Fruit fly (Drosophila melanogaster) whole organism, adult: Measurements from ENCODE around the gene CG43092.

Experiments
- CG11617 ChIP-seq: fragments of 200-800 bp; sonication (Bioruptor generic); optimal IDR thresholded peaks from 2 replicates; lab custom pipeline; 2017; ENCODE audit warnings: mild to moderate bottlenecking, missing biosample characterization, missing genetic modification reagents, missing genetic modification characterization
- CG12768 ChIP-seq: fragments of 200-800 bp; sonication (Bioruptor generic); optimal IDR thresholded peaks from 2 replicates; lab custom pipeline; 2017; ENCODE audit warnings: missing biosample characterization, missing genetic modification characterization, mild to moderate bottlenecking, moderate library complexity, missing genetic modification reagents
- CG14711 ChIP-seq: fragments of 200-800 bp; sonication (Bioruptor generic); optimal IDR thresholded peaks from 2 replicates; lab custom pipeline; 2018; ENCODE audit warnings: missing biosample characterization, mild to moderate bottlenecking, missing genetic modification characterization, moderate library complexity
- CG1620 ChIP-seq: fragments of 200-800 bp; sonication (Bioruptor generic); optimal IDR thresholded peaks from 2 replicates; lab custom pipeline; 2016; ENCODE audit warnings: missing biosample characterization, missing genetic modification characterization
- CG33017 ChIP-seq: fragments of 200-800 bp; sonication (Bioruptor generic); optimal IDR thresholded peaks from 2 replicates; lab custom pipeline; 2018; ENCODE audit warnings: missing biosample characterization, mild to moderate bottlenecking, missing genetic modification characterization, moderate library complexity
- CG5204 ChIP-seq: fragments of 200-800 bp; sonication (Bioruptor generic); optimal IDR thresholded peaks from 2 replicates; lab custom pipeline; 2016; ENCODE audit warnings: missing biosample characterization, missing genetic modification characterization
- CG7045 ChIP-seq: fragments of 200-800 bp; sonication (Bioruptor generic); optimal IDR thresholded peaks from 2 replicates; lab custom pipeline; 2017; ENCODE audit warnings: missing biosample characterization, mild to moderate bottlenecking, missing genetic modification characterization
- CG7101 ChIP-seq: fragments of 200-800 bp; sonication (Bioruptor generic); optimal IDR thresholded peaks from 2 replicates; lab custom pipeline; 2018; ENCODE audit warnings: missing biosample characterization, mild to moderate bottlenecking, missing genetic modification characterization, moderate library complexity
- Clk ChIP-seq: fragments of 200-800 bp; sonication (Bioruptor generic); optimal IDR thresholded peaks from 2 replicates; lab custom pipeline; 2017; ENCODE audit warnings: missing biosample characterization, missing genetic modification characterization
- Crg-1 ChIP-seq: fragments of 200-800 bp; sonication (Bioruptor generic); optimal IDR thresholded peaks from 2 replicates; lab custom pipeline; 2016; ENCODE audit warnings: missing biosample characterization, missing genetic modification characterization
- Hr96 ChIP-seq: fragments of 200-800 bp; sonication (Bioruptor generic); optimal IDR thresholded peaks from 2 replicates; lab custom pipeline; 2016; ENCODE audit warnings: missing biosample characterization, missing genetic modification characterization
- Mnt ChIP-seq: fragments of 200-800 bp; sonication (Bioruptor generic); optimal IDR thresholded peaks from 2 replicates; lab custom pipeline; 2016; ENCODE audit warnings: missing biosample characterization, mild to moderate bottlenecking, missing genetic modification characterization
- bab1 ChIP-seq: fragments of 200-800 bp; sonication (Bioruptor generic); optimal IDR thresholded peaks from 3 replicates; lab custom pipeline; 2019; ENCODE audit warnings: missing biosample characterization, mild to moderate bottlenecking, missing genetic modification characterization, moderate library complexity
- cic ChIP-seq: fragments of 200-800 bp; sonication (Bioruptor generic); optimal IDR thresholded peaks from 2 replicates; lab custom pipeline; 2017; ENCODE audit warnings: missing biosample characterization, mild to moderate bottlenecking, missing genetic modification characterization, moderate library complexity
- cnc ChIP-seq, 2 experiments: fragments of >200 bp; optimal IDR thresholded peaks; 2 replicates each; lab custom pipeline; 2017
- kay ChIP-seq: fragments of 200-800 bp; sonication (Bioruptor generic); peaks from one replicate; lab custom pipeline; 2016; ENCODE audit warnings: missing biosample characterization, missing genetic modification characterization, borderline replicate concordance
- ovo ChIP-seq: fragments of 200-800 bp; sonication (Bioruptor generic); optimal IDR thresholded peaks from 2 replicates; lab custom pipeline; 2016; ENCODE audit warnings: missing biosample characterization, missing genetic modification characterization
- pad ChIP-seq: fragments of 200-800 bp; sonication (Bioruptor generic); optimal IDR thresholded peaks from 3 replicates; lab custom pipeline; 2017; ENCODE audit warnings: missing biosample characterization, missing genetic modification characterization, mild to moderate bottlenecking, moderate library complexity, missing genetic modification reagents
- tj ChIP-seq: fragments of 200-800 bp; sonication (Bioruptor generic); optimal IDR thresholded peaks from 3 replicates; lab custom pipeline; 2017; ENCODE audit warnings: missing biosample characterization, mild to moderate bottlenecking, missing genetic modification characterization, moderate library complexity
- toe ChIP-seq: fragments of 200-800 bp; sonication (Bioruptor generic); optimal IDR thresholded peaks from 2 replicates; lab custom pipeline; 2016; ENCODE audit warnings: missing biosample characterization, missing genetic modification characterization

Gene CG43092

dm6 chr3R:22769567-22769966, at the start of gene CG43092:
TSS of gene CG43092 (minus strand) at chr3R:22769667.
- no peak for TF ChIP-seq ovo

DNA sequence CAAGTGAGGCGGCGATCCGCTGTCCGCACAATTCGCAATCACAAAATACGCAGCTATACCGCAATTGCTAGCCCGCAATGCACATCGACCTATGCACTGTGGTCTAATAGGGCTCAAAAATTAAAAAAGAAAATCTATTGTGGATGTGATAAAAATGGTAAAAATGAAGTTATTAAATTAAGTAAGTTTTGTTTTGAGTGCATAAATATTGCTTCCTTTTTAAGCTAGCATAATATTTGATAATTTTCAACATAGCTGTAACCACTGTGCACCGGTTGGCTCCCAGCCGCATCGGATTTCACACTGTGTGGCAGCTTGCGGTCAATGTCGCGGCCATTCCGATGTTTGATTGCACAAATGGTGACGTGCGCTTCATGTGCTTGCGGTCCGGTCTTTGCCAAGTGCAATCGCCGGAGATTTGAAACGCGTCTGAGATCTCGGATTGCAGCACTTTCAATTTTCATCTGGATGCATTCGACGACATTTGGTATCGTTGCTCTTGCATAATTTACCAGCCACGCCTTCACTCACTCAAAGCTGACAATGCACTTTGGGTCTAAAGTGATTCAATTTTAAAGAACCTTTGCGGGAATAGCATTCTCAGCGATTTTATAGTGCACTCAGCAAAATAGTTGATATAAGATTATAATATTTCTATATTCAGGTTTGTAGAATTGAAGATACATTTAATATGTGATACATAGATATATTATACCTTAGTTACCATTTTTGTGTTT, 47.1 kb upstream of the CG43092 start:
- peak; percentile 96 for TF ChIP-seq tj (GFP tag; lab: Kevin White, UChicago)
- TF ChIP-seq kay (GFP tag; lab: Kevin White, UChicago): no peak
- peak; percentile 30 for TF ChIP-seq CG11617 (GFP tag; lab: Kevin White, UChicago)
- no peak for TF ChIP-seq toe (GFP tag; lab: Kevin White, UChicago)
- no peak for TF ChIP-seq Mnt (GFP tag; lab: Kevin White, UChicago)
- TF ChIP-seq CG12768 (GFP tag; lab: Kevin White, UChicago): no peak
- TF ChIP-seq Clk: no peak
- peak; percentile 66 for TF ChIP-seq CG7101 (tag; lab: Kevin White, UChicago)
- TF ChIP-seq cnc (optimal IDR thresholded peaks at IDR 0.05; lab: Kevin White, UChicago): no peak
- TF ChIP-seq CG1620: peak; percentile 33
- peak; percentile 93 for TF ChIP-seq bab1
- no peak for TF ChIP-seq CG33017 (tag; lab: Kevin White, UChicago)
- TF ChIP-seq CG5204 (GFP tag; lab: Kevin White, UChicago): no peak
- peak; percentile 32 for TF ChIP-seq pad
- TF ChIP-seq cic (GFP tag; lab: Kevin White, UChicago): no peak
- no peak for TF ChIP-seq Crg-1 (GFP tag; lab: Kevin White, UChicago)
- TF ChIP-seq ovo: no peak
- peak; percentile 41 for TF ChIP-seq Hr96 (GFP tag; lab: Kevin White, UChicago)
- peak; percentile 73 for TF ChIP-seq CG14711 (tag; lab: Kevin White, UChicago)
- no peak for TF ChIP-seq CG7045

DNA sequence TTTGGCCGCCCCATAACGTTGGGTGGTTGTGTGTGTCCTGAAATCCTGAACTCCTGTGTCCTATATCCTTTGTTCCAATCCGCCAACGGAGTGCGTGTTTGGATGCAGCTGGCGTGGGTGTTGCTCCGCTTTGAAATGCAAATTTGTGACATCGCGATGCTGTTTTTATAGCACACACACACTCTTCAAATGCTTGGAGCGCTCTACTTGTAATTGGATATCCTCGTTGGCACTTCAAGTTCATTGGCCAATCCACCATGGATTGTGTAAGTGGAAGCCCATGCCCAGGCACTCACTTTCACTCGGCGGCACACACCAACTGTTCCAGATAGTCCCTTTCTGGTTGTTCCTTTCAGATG, 46.6 kb upstream of the CG43092 start, which contains the start of gene CG13840:
Gene CG13840, minus strand, starts transcription at position 101 of the 359 bp plus-strand sequence.
- TF ChIP-seq CG11617 (GFP tag; lab: Kevin White, UChicago) (no peak), Hr96 (GFP tag; lab: Kevin White, UChicago) (no peak), cic (GFP tag; lab: Kevin White, UChicago) (no peak), kay (GFP tag; lab: Kevin White, UChicago) (no peak), cnc (optimal IDR thresholded peaks at IDR 0.05; lab: Kevin White, UChicago) (no peak), CG12768 (GFP tag; lab: Kevin White, UChicago) (no peak), CG7045 (no peak), ovo (no peak), pad (no peak), CG33017 (tag; lab: Kevin White, UChicago) (no peak), CG1620 (no peak), CG14711 (tag; lab: Kevin White, UChicago) (no peak), Mnt (GFP tag; lab: Kevin White, UChicago) (no peak), CG5204 (GFP tag; lab: Kevin White, UChicago) (no peak), bab1 (no peak), tj (GFP tag; lab: Kevin White, UChicago) (no peak), Crg-1 (GFP tag; lab: Kevin White, UChicago) (no peak), CG7101 (tag; lab: Kevin White, UChicago) (no peak), Clk (no peak), toe (GFP tag; lab: Kevin White, UChicago) (no peak)

DNA sequence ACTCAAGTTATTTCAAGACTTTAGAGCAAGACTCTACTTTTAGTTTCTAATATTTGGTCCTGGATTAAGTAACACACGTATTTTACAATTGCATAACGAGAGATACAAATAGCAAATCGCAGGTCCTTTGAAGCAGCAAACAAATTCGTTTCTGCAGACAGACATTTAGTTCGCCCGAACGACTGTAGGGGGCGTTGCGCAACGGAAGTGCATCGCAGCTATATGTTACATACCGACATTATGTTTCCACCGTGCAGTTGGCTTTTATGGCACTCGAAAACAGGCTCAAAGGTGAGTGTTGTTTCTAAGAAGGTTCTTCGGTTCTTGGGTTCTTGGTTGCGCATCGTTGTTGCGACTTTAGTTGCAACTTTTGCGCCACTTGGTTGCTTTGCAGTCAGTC, 40.8 kb upstream of the CG43092 start:
- TF ChIP-seq CG5204 (GFP tag; lab: Kevin White, UChicago) (no peak), bab1 (no peak), CG1620 (no peak), Clk (no peak), CG12768 (GFP tag; lab: Kevin White, UChicago) (no peak), CG11617 (GFP tag; lab: Kevin White, UChicago) (no peak), Crg-1 (GFP tag; lab: Kevin White, UChicago) (no peak), cic (GFP tag; lab: Kevin White, UChicago) (no peak), CG7101 (tag; lab: Kevin White, UChicago) (no peak), toe (GFP tag; lab: Kevin White, UChicago) (no peak), cnc (optimal IDR thresholded peaks at IDR 0.05; lab: Kevin White, UChicago) (no peak), CG14711 (tag; lab: Kevin White, UChicago) (no peak), pad (no peak), kay (GFP tag; lab: Kevin White, UChicago) (no peak), CG33017 (tag; lab: Kevin White, UChicago) (no peak), tj (GFP tag; lab: Kevin White, UChicago) (no peak), ovo (no peak), Hr96 (GFP tag; lab: Kevin White, UChicago) (no peak)

DNA sequence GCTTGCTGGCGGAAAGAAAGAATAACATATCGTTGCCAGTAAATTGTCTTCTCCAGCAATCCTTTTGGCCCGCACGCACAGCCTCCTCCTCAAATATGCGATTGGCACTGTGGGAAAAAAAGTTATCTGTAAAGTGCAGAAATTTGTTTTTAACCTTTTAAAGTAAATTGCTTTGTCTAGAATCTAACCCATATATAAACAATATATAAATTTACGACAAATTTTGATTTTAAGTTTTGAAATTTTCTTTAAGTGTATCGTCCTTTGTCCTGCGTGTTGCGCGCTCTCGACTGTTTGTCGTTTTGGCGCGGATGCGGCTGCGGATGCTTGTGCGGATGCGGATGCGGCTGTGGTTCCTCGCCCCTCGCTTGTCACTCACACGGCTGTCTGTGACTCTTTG, 37.7 kb upstream of the CG43092 start:
- TF ChIP-seq bab1: no peak
- no peak for TF ChIP-seq tj (GFP tag; lab: Kevin White, UChicago)
- TF ChIP-seq CG11617 (GFP tag; lab: Kevin White, UChicago): no peak
- TF ChIP-seq pad: no peak
- no peak for TF ChIP-seq CG5204 (GFP tag; lab: Kevin White, UChicago)
- TF ChIP-seq Hr96 (GFP tag; lab: Kevin White, UChicago): no peak
- TF ChIP-seq cnc (optimal IDR thresholded peaks at IDR 0.05; lab: Kevin White, UChicago): no peak
- TF ChIP-seq Clk: no peak
- TF ChIP-seq CG1620: no peak
- TF ChIP-seq kay (GFP tag; lab: Kevin White, UChicago): no peak
- no peak for TF ChIP-seq cic (GFP tag; lab: Kevin White, UChicago)
- no peak for TF ChIP-seq toe (GFP tag; lab: Kevin White, UChicago)
- no peak for TF ChIP-seq CG7101 (tag; lab: Kevin White, UChicago)
- no peak for TF ChIP-seq CG33017 (tag; lab: Kevin White, UChicago)
- TF ChIP-seq Crg-1 (GFP tag; lab: Kevin White, UChicago): no peak
- TF ChIP-seq CG7045: no peak
- TF ChIP-seq ovo: no peak
- TF ChIP-seq Mnt (GFP tag; lab: Kevin White, UChicago): no peak
- TF ChIP-seq CG12768 (GFP tag; lab: Kevin White, UChicago): no peak
- no peak for TF ChIP-seq CG14711 (tag; lab: Kevin White, UChicago)
